Worm (Caenorhabditis elegans) whole organism, late embryonic: ENCODE results near the gene ttr-35.

Experiments used
- C38D4.7 ChIP-seq: fragments of 200-800 bp; sonication (Bioruptor generic); optimal IDR thresholded peaks from 2 replicates; lab custom pipeline; 2018; ENCODE audit warnings: mild to moderate bottlenecking, missing genetic modification characterization, moderate library complexity, missing compliant biosample characterization
- ama-1 ChIP-seq: fragments of 150-350 bp; optimal IDR thresholded peaks from 2 replicates; lab custom pipeline; 2014
- ets-4 ChIP-seq: sonication (generic microtip); optimal IDR thresholded peaks from 2 replicates; lab custom pipeline; 2016; ENCODE audit warnings: missing genetic modification characterization, missing compliant biosample characterization
- nhr-11 ChIP-seq: fragments of 150-350 bp; optimal IDR thresholded peaks from 2 replicates; lab custom pipeline; 2014; ENCODE audit warnings: missing biosample characterization, missing genetic modification characterization
- pag-3 ChIP-seq: sonication (generic microtip); optimal IDR thresholded peaks from 2 replicates; lab custom pipeline; 2016; ENCODE audit warnings: missing compliant biosample characterization, missing genetic modification characterization, borderline replicate concordance
- pha-4 ChIP-seq: fragments of 150-350 bp; optimal IDR thresholded peaks from 2 replicates; lab custom pipeline; 2018; ENCODE audit warnings: missing biosample characterization, missing genetic modification reagents, missing genetic modification characterization

ce11 chrX:6520644-6521043 is 8.6 kb downstream of the ttr-35 start:
- TF ChIP-seq pha-4 (tag; lab: Kevin White, UChicago) = no peak
- TF ChIP-seq nhr-11 = no peak
- no peak for TF ChIP-seq ets-4
- no peak for TF ChIP-seq C38D4.7 (GFP tag; lab: Kevin White, UChicago)
- TF ChIP-seq pag-3 = no peak
- TF ChIP-seq ama-1 (lab: Kevin White, UChicago) = no peak
